Worm (Caenorhabditis elegans): ENCODE results near the gene tag-164.

ce11 chrIII:13495571-13495970 lies 36.2 kb downstream of the tag-164 start, which contains the start of gene T28A8.2:
- TF ChIP-seq dmd-9 (GFP tag; IDR thresholded peaks at IDR 0.05) (no peak), ceh-62 (tag; optimal IDR thresholded peaks at IDR 0.05) (no peak), aly-2 (tag; optimal IDR thresholded peaks at IDR 0.05) (no peak), unc-39 (tag; optimal IDR thresholded peaks at IDR 0.05) (no peak), unc-62 (GFP tag; optimal IDR thresholded peaks at IDR 0.05 in 1 of 2) (no peak), unc-62 (tag; optimal IDR thresholded peaks at IDR 0.05) (no peak), lin-1 (GFP tag; IDR thresholded peaks at IDR 0.05) (no peak), skn-1 (tag; optimal IDR thresholded peaks at IDR 0.05) (no peak), hif-1 (tag; optimal IDR thresholded peaks at IDR 0.05) (no peak), F44E2.7 (GFP tag; IDR thresholded peaks at IDR 0.05) (no peak), mep-1 (tag; optimal IDR thresholded peaks at IDR 0.05) (no peak), lin-39 (tag; optimal IDR thresholded peaks at IDR 0.05) (no peak), zip-11 (GFP tag; IDR thresholded peaks at IDR 0.05) (no peak), saeg-2 (GFP tag; IDR thresholded peaks at IDR 0.05) (no peak), mdl-1 (tag; optimal IDR thresholded peaks at IDR 0.05) (no peak)
